Fruit fly (Drosophila melanogaster) whole organism, prepupa: Measurements from ENCODE around the gene mio.

Experiments used
- Blimp-1 ChIP-seq: fragments of 200-800 bp; sonication (Bioruptor generic); optimal IDR thresholded peaks from 3 replicates; lab custom pipeline; 2017; ENCODE audit warnings: missing biosample characterization, missing genetic modification characterization, mild to moderate bottlenecking, moderate library complexity, missing genetic modification reagents
- CG15336 ChIP-seq: fragments of 200-800 bp; sonication (Bioruptor generic); IDR thresholded peaks from 2 replicates; pipeline ENCODE4 v1.3.6; 2022; ENCODE audit warnings: missing biosample characterization, missing genetic modification characterization
- CG6792 ChIP-seq: fragments of 200-800 bp; sonication (Bioruptor generic); optimal IDR thresholded peaks from 3 replicates; lab custom pipeline; 2016; ENCODE audit warnings: missing biosample characterization, missing genetic modification characterization
- Eip93F ChIP-seq: fragments of 200-800 bp; sonication (Bioruptor generic); optimal IDR thresholded peaks from 2 replicates; lab custom pipeline; 2016; ENCODE audit warnings: missing biosample characterization, mild to moderate bottlenecking, missing genetic modification characterization
- Hr38 ChIP-seq: sonication (Bioruptor generic); optimal IDR thresholded peaks from 2 replicates; lab custom pipeline; 2016; ENCODE audit warnings: missing biosample characterization, missing genetic modification characterization
- Hr4 ChIP-seq: fragments of 200-800 bp; sonication (Bioruptor generic); optimal IDR thresholded peaks from 3 replicates; lab custom pipeline; 2016; ENCODE audit warnings: missing biosample characterization, missing genetic modification characterization
- Sox102F ChIP-seq: fragments of 200-800 bp; sonication (Bioruptor generic); optimal IDR thresholded peaks from 2 replicates; lab custom pipeline; 2016; ENCODE audit warnings: missing biosample characterization, mild to moderate bottlenecking, missing genetic modification characterization
- cyc ChIP-seq: fragments of 200-800 bp; sonication (Bioruptor generic); optimal IDR thresholded peaks from 3 replicates; lab custom pipeline; 2016; ENCODE audit warnings: missing biosample characterization, missing genetic modification characterization
- ss ChIP-seq, 2 experiments: fragments of 200-800 bp; sonication (Bioruptor generic); optimal IDR thresholded peaks; 2 replicates in 1 of 2; 3 replicates in 1 of 2; lab custom pipeline; 2017 to 2018; ENCODE audit warnings: mild to moderate bottlenecking in 2 of 2, missing biosample characterization in 2 of 2, missing genetic modification characterization in 2 of 2, moderate library complexity in 1 of 2

- TF ChIP-seq CG15336 (GFP tag; lab: Robert Waterston, UW), result no peak
- no peak for TF ChIP-seq CG6792
- no peak for TF ChIP-seq Blimp-1 (GFP tag; lab: Kevin White, UChicago)
- TF ChIP-seq Eip93F, result no peak
- TF ChIP-seq Hr38 (GFP tag; lab: Kevin White, UChicago), result no peak
- TF ChIP-seq Sox102F (GFP tag; lab: Kevin White, UChicago), result no peak
- no peak for TF ChIP-seq ss (GFP tag; optimal IDR thresholded peaks at IDR 0.05; lab: Kevin White, UChicago)
- no peak for TF ChIP-seq cyc (GFP tag; lab: Kevin White, UChicago)
- TF ChIP-seq Hr4 (GFP tag; lab: Kevin White, UChicago), result no peak
Measured at dm6 chr2L:2173191-2173590, 43.9 kb upstream of the mio start.
